3 fruit fly cellular contexts compared by ENCODE assay signal in genomic region chr3L:3415633-3416198, dm6.
TF ChIP-seq lines count a peak whose summit lies in the region.

No protein-coding gene starts in this region.

- TF ChIP-seq CTCF in whole organism, embryonic (GFP tag; optimal IDR thresholded peaks at IDR 0.05; lab: Kevin White, UChicago) = no peak

TF ChIP-seq in whole organism, adult, 20 proteins besides CTCF, POLR2A, EP300 and RAD21:
- TF ChIP-seq CG11617 (GFP tag; optimal IDR thresholded peaks at IDR 0.05; lab: Kevin White, UChicago) = no peak
- peak; percentile 45 for TF ChIP-seq kay (GFP tag; lab: Kevin White, UChicago; ENCODE audit: borderline replicate concordance)
- peak; percentile 83 for TF ChIP-seq cic (GFP tag; optimal IDR thresholded peaks at IDR 0.05; lab: Kevin White, UChicago)

TF ChIP-seq in whole organism, embryonic, 481 proteins besides CTCF, POLR2A, EP300 and RAD21 (continues in another document):
- TF ChIP-seq CG17359 (tag; optimal IDR thresholded peaks at IDR 0.05; lab: Kevin White, UChicago) = no peak
- no peak for TF ChIP-seq CG11696 (GFP tag; IDR thresholded peaks at IDR 0.05; lab: Robert Waterston, UW)
- TF ChIP-seq CG32532 (GFP tag; IDR thresholded peaks at IDR 0.05; lab: Robert Waterston, UW) = 0 out of 2 replicates have a peak, but pooled peaks have one; percentile 5
- peak; percentile 1 for TF ChIP-seq CG1603 (tag; optimal IDR thresholded peaks at IDR 0.05; lab: Kevin White, UChicago)
- TF ChIP-seq CG4360 (GFP tag; IDR thresholded peaks at IDR 0.05; lab: Robert Waterston, UW) = no peak
- no peak for TF ChIP-seq pnt (GFP tag; optimal IDR thresholded peaks at IDR 0.05; lab: Kevin White, UChicago)
- TF ChIP-seq Asciz (GFP tag; optimal IDR thresholded peaks at IDR 0.05; lab: Kevin White, UChicago) = peak; percentile 37
- no peak for TF ChIP-seq CG11560 (tag; IDR thresholded peaks at IDR 0.05; lab: Robert Waterston, UW)
- no peak for TF ChIP-seq Dad (GFP tag; optimal IDR thresholded peaks at IDR 0.05; lab: Kevin White, UChicago)
- no peak for TF ChIP-seq CG17186 (GFP tag; optimal IDR thresholded peaks at IDR 0.05; lab: Kevin White, UChicago)
- no peak for TF ChIP-seq Drgx (GFP tag; IDR thresholded peaks at IDR 0.05; lab: Robert Waterston, UW)
- TF ChIP-seq grn (GFP tag; optimal IDR thresholded peaks at IDR 0.05; lab: Kevin White, UChicago) = peak; percentile 83
- no peak for TF ChIP-seq schlank (tag; optimal IDR thresholded peaks at IDR 0.05; lab: Kevin White, UChicago)
- TF ChIP-seq CG2712 (tag; optimal IDR thresholded peaks at IDR 0.05; lab: Kevin White, UChicago) = no peak
- no peak for TF ChIP-seq Ravus (GFP tag; IDR thresholded peaks at IDR 0.05; lab: Robert Waterston, UW)
- peak in 1 of 2 experiments; percentile 27 for TF ChIP-seq tll (GFP tag; optimal IDR thresholded peaks at IDR 0.05; lab: Kevin White, UChicago)
- no peak for TF ChIP-seq ken (GFP tag; IDR thresholded peaks at IDR 0.05; lab: Robert Waterston, UW)
- peak; percentile 63 for TF ChIP-seq chm (GFP tag; IDR thresholded peaks at IDR 0.05; lab: Robert Waterston, UW)
- TF ChIP-seq da (GFP tag; optimal IDR thresholded peaks at IDR 0.05; lab: Kevin White, UChicago) = no peak
- TF ChIP-seq stc (GFP tag; IDR thresholded peaks at IDR 0.05; lab: Robert Waterston, UW) = peak; percentile 7; the same call in 1 of the 2 replicates
- peak; percentile 69 for TF ChIP-seq CG10274 (GFP tag; optimal IDR thresholded peaks at IDR 0.05; lab: Kevin White, UChicago)
- no peak for TF ChIP-seq tio (GFP tag; optimal IDR thresholded peaks at IDR 0.05; lab: Kevin White, UChicago)
- TF ChIP-seq Med (GFP tag; lab: Kevin White, UChicago) = peak; percentile 20
- TF ChIP-seq CG8281 (tag; optimal IDR thresholded peaks at IDR 0.05; lab: Kevin White, UChicago) = no peak
- TF ChIP-seq shn (GFP tag; optimal IDR thresholded peaks at IDR 0.05; lab: Kevin White, UChicago) = no peak
- no peak for TF ChIP-seq caup (GFP tag; optimal IDR thresholded peaks at IDR 0.05; lab: Kevin White, UChicago; ENCODE audit: severe bottlenecking)
- peak; percentile 66 for TF ChIP-seq sens (GFP tag; lab: Kevin White, UChicago)
- TF ChIP-seq Oaz (GFP tag; IDR thresholded peaks at IDR 0.05; lab: Robert Waterston, UW) = no peak
- TF ChIP-seq CG2129 (GFP tag; IDR thresholded peaks at IDR 0.05; lab: Robert Waterston, UW; ENCODE audit: partially characterized antibody) = no peak
- no peak for TF ChIP-seq tgo (GFP tag; IDR thresholded peaks at IDR 0.05; lab: Robert Waterston, UW)
- TF ChIP-seq Gsc (GFP tag; IDR thresholded peaks at IDR 0.05; lab: Robert Waterston, UW) = no peak
- TF ChIP-seq exex (tag; optimal IDR thresholded peaks at IDR 0.05; lab: Kevin White, UChicago) = peak; percentile 1
- no peak for TF ChIP-seq B-H1 (GFP tag; IDR thresholded peaks at IDR 0.05; lab: Robert Waterston, UW)
- no peak for TF ChIP-seq H15 (GFP tag; IDR thresholded peaks at IDR 0.05; lab: Robert Waterston, UW)
- no peak for TF ChIP-seq her (GFP tag; optimal IDR thresholded peaks at IDR 0.05; lab: Kevin White, UChicago)
- TF ChIP-seq so (GFP tag; IDR thresholded peaks at IDR 0.05; lab: Robert Waterston, UW) = no peak
- TF ChIP-seq ci (GFP tag; IDR thresholded peaks at IDR 0.05; lab: Robert Waterston, UW) = peak; percentile 20; the same call in 1 of the 3 replicates
- peak; percentile 28 for TF ChIP-seq sd (tag; optimal IDR thresholded peaks at IDR 0.05; lab: Kevin White, UChicago)
- no peak for TF ChIP-seq Kr (GFP tag; optimal IDR thresholded peaks at IDR 0.05; lab: Kevin White, UChicago)
- no peak for TF ChIP-seq row (GFP tag; IDR thresholded peaks at IDR 0.05; lab: Robert Waterston, UW)
- TF ChIP-seq D19B (GFP tag; optimal IDR thresholded peaks at IDR 0.05; lab: Kevin White, UChicago) = no peak
- peak; percentile 11 for TF ChIP-seq CG6813 (GFP tag; optimal IDR thresholded peaks at IDR 0.05; lab: Kevin White, UChicago)
- no peak for TF ChIP-seq CG17328 (GFP tag; IDR thresholded peaks at IDR 0.05; lab: Robert Waterston, UW)
- TF ChIP-seq CG6254 (GFP tag; optimal IDR thresholded peaks at IDR 0.05; lab: Kevin White, UChicago) = no peak
- TF ChIP-seq CG9797 (GFP tag; optimal IDR thresholded peaks at IDR 0.05; lab: Kevin White, UChicago) = no peak
- TF ChIP-seq Side (GFP tag; optimal IDR thresholded peaks at IDR 0.05; lab: Kevin White, UChicago) = no peak
- no peak for TF ChIP-seq Dbx (GFP tag; IDR thresholded peaks at IDR 0.05; lab: Robert Waterston, UW)

TF ChIP-seq in whole organism, prepupa, 60 proteins besides CTCF, POLR2A, EP300 and RAD21:
- peak; percentile 30 for TF ChIP-seq svp (GFP tag; lab: Kevin White, UChicago)
- peak; percentile 6 for TF ChIP-seq Eip78C (GFP tag; lab: Kevin White, UChicago)
- TF ChIP-seq CG6854 (GFP tag; optimal IDR thresholded peaks at IDR 0.05; lab: Kevin White, UChicago) = no peak
- TF ChIP-seq fkh (GFP tag; optimal IDR thresholded peaks at IDR 0.05; lab: Kevin White, UChicago) = peak; percentile 39
- TF ChIP-seq Ets21C (GFP tag; optimal IDR thresholded peaks at IDR 0.05; lab: Kevin White, UChicago) = no peak
